Worm (Caenorhabditis elegans) whole organism, L3 larva: ENCODE data around the gene atgl-1.

Source experiments
- ZK546.5 ChIP-seq: sonication (generic microtip); optimal IDR thresholded peaks from 2 replicates; lab custom pipeline; 2017; ENCODE audit warnings: missing biosample characterization, missing genetic modification characterization
- ama-1 ChIP-seq: fragments of 150-350 bp; optimal IDR thresholded peaks from 2 replicates; lab custom pipeline; 2018
- ceh-28 ChIP-seq: fragments of 150-350 bp; optimal IDR thresholded peaks from 2 replicates; lab custom pipeline; 2014; ENCODE audit warnings: missing biosample characterization, missing genetic modification reagents, missing genetic modification characterization
- ceh-82 ChIP-seq: fragments of 150-350 bp; optimal IDR thresholded peaks from 2 replicates; lab custom pipeline; 2014; ENCODE audit warnings: missing biosample characterization, missing genetic modification characterization
- ceh-9 ChIP-seq: sonication (generic microtip); optimal IDR thresholded peaks from 2 replicates; lab custom pipeline; 2018; ENCODE audit warnings: missing biosample characterization, missing genetic modification characterization
- daf-12 ChIP-seq: fragments of 150-350 bp; optimal IDR thresholded peaks from 2 replicates; lab custom pipeline; 2014; ENCODE audit warnings: missing biosample characterization, missing genetic modification reagents, missing genetic modification characterization
- egl-27 ChIP-seq: sonication (generic microtip); optimal IDR thresholded peaks from 4 replicates; lab custom pipeline; 2017; ENCODE audit warnings: missing biosample characterization, missing genetic modification reagents, missing genetic modification characterization
- egl-5 ChIP-seq: fragments of 150-350 bp; optimal IDR thresholded peaks from 2 replicates; lab custom pipeline; 2017; ENCODE audit warnings: missing biosample characterization, missing genetic modification reagents, missing genetic modification characterization, inconsistent platforms
- elt-1 ChIP-seq: fragments of 150-350 bp; optimal IDR thresholded peaks from 2 replicates; lab custom pipeline; 2014; ENCODE audit warnings: missing biosample characterization, missing genetic modification characterization
- elt-2 ChIP-seq: sonication (generic microtip); optimal IDR thresholded peaks from 2 replicates; lab custom pipeline; 2016; ENCODE audit warnings: missing genetic modification reagents, mild to moderate bottlenecking, missing genetic modification characterization, missing compliant biosample characterization
- fkh-10 ChIP-seq: sonication (generic microtip); optimal IDR thresholded peaks from 2 replicates; lab custom pipeline; 2017; ENCODE audit warnings: missing biosample characterization, missing genetic modification reagents, missing genetic modification characterization
- fos-1 ChIP-seq: fragments of 150-350 bp; optimal IDR thresholded peaks from 2 replicates; lab custom pipeline; 2014; ENCODE audit warnings: missing biosample characterization, missing genetic modification characterization
- hmg-11 ChIP-seq: sonication (generic microtip); optimal IDR thresholded peaks from 2 replicates; lab custom pipeline; 2016; ENCODE audit warnings: missing genetic modification characterization, missing compliant biosample characterization
- lin-15B ChIP-seq: fragments of 150-350 bp; optimal IDR thresholded peaks from 2 replicates; lab custom pipeline; 2014; ENCODE audit warnings: missing biosample characterization, missing genetic modification characterization
- lin-39 ChIP-seq: fragments of 150-350 bp; optimal IDR thresholded peaks from 2 replicates; lab custom pipeline; 2018; ENCODE audit warnings: missing biosample characterization, missing genetic modification reagents, missing genetic modification characterization
- lsy-12 ChIP-seq: sonication (generic microtip); optimal IDR thresholded peaks from 2 replicates; lab custom pipeline; 2016; ENCODE audit warnings: mild to moderate bottlenecking, missing genetic modification characterization, missing compliant biosample characterization
- mdl-1 ChIP-seq: fragments of 150-350 bp; optimal IDR thresholded peaks from 2 replicates; lab custom pipeline; 2014; ENCODE audit warnings: missing biosample characterization, missing genetic modification characterization
- nfya-1 ChIP-seq: sonication (generic microtip); optimal IDR thresholded peaks from 2 replicates; lab custom pipeline; 2017; ENCODE audit warnings: missing genetic modification characterization, mild to moderate bottlenecking, missing compliant biosample characterization, antibody characterized with exemption, moderate library complexity; ENCODE audit not compliant: insufficient read depth
- nhr-11 ChIP-seq: fragments of 150-350 bp; optimal IDR thresholded peaks from 2 replicates; lab custom pipeline; 2014; ENCODE audit warnings: missing biosample characterization, missing genetic modification characterization
- nhr-12 ChIP-seq: fragments of 150-350 bp; optimal IDR thresholded peaks from 2 replicates; lab custom pipeline; 2014; ENCODE audit warnings: missing biosample characterization, missing genetic modification characterization
- nhr-23 ChIP-seq: fragments of 150-350 bp; optimal IDR thresholded peaks from 2 replicates; lab custom pipeline; 2014; ENCODE audit warnings: missing biosample characterization, missing genetic modification reagents, missing genetic modification characterization
- nhr-25 ChIP-seq: sonication (generic microtip); optimal IDR thresholded peaks from 2 replicates; lab custom pipeline; 2017; ENCODE audit warnings: missing biosample characterization, missing genetic modification characterization
- nhr-28 ChIP-seq: fragments of 150-350 bp; optimal IDR thresholded peaks from 2 replicates; lab custom pipeline; 2014; ENCODE audit warnings: missing biosample characterization, missing genetic modification characterization
- nhr-43 ChIP-seq: sonication (generic microtip); optimal IDR thresholded peaks from 2 replicates; lab custom pipeline; 2016; ENCODE audit warnings: mild to moderate bottlenecking, missing genetic modification characterization, missing compliant biosample characterization; ENCODE audit not compliant: poor library complexity, severe bottlenecking
- nhr-76 ChIP-seq: fragments of 150-350 bp; sonication (generic microtip); optimal IDR thresholded peaks from 5 replicates; lab custom pipeline; 2014; ENCODE audit warnings: missing biosample characterization, missing genetic modification characterization
- pha-4 ChIP-seq: fragments of 150-350 bp; optimal IDR thresholded peaks from 2 replicates; lab custom pipeline; 2014; ENCODE audit warnings: missing biosample characterization, missing genetic modification reagents, missing genetic modification characterization
- sea-2 ChIP-seq: fragments of 150-350 bp; sonication (generic microtip); optimal IDR thresholded peaks from 4 replicates; lab custom pipeline; 2014; ENCODE audit warnings: missing biosample characterization, missing genetic modification reagents, missing genetic modification characterization
- skn-1 ChIP-seq: fragments of 150-350 bp; optimal IDR thresholded peaks from 2 replicates; lab custom pipeline; 2014; ENCODE audit warnings: missing biosample characterization, missing genetic modification characterization
- snpc-4 ChIP-seq: fragments of 150-350 bp; optimal IDR thresholded peaks from 2 replicates; lab custom pipeline; 2014; ENCODE audit warnings: missing biosample characterization, missing genetic modification characterization
- tbx-2 ChIP-seq: sonication (generic microtip); optimal IDR thresholded peaks from 2 replicates; lab custom pipeline; 2016; ENCODE audit warnings: mild to moderate bottlenecking, missing genetic modification characterization, missing compliant biosample characterization
- zag-1 ChIP-seq: fragments of 150-350 bp; optimal IDR thresholded peaks from 2 replicates; lab custom pipeline; 2014; ENCODE audit warnings: missing biosample characterization, missing genetic modification characterization
- ztf-4 ChIP-seq: fragments of 150-350 bp; optimal IDR thresholded peaks from 2 replicates; lab custom pipeline; 2014; ENCODE audit warnings: missing biosample characterization, missing genetic modification characterization

atgl-1 gene

ce11 chrIII:6453665-6454064 lies 34.4 kb upstream of the atgl-1 start (continued):
- TF ChIP-seq nhr-11 (tag; lab: Kevin White, UChicago): peak; percentile 29
- TF ChIP-seq ztf-4 (tag; lab: Kevin White, UChicago): no peak
- TF ChIP-seq egl-27 (tag; lab: Kevin White, UChicago): peak; percentile 60
- peak; percentile 27 for TF ChIP-seq ceh-28 (tag; lab: Kevin White, UChicago)
- TF ChIP-seq skn-1 (tag; lab: Kevin White, UChicago): no peak
- TF ChIP-seq fkh-10 (GFP tag; lab: Kevin White, UChicago): no peak
- TF ChIP-seq tbx-2 (tag; lab: Kevin White, UChicago): peak; percentile 20
- no peak for TF ChIP-seq zag-1 (tag; lab: Kevin White, UChicago)
- TF ChIP-seq mdl-1 (tag; lab: Kevin White, UChicago): peak; percentile 0
- TF ChIP-seq daf-12: no peak
- peak; percentile 0 for TF ChIP-seq ceh-82 (tag; lab: Kevin White, UChicago)
- TF ChIP-seq sea-2 (GFP tag; lab: Kevin White, UChicago): no peak
- TF ChIP-seq nhr-12 (tag; lab: Kevin White, UChicago): no peak
- peak; percentile 87 for TF ChIP-seq nhr-25 (tag; lab: Kevin White, UChicago)
- TF ChIP-seq lsy-12: peak; percentile 69
- no peak for TF ChIP-seq nhr-28 (tag; lab: Kevin White, UChicago)
- peak; percentile 84 for TF ChIP-seq lin-15B (tag; lab: Kevin White, UChicago)
- TF ChIP-seq pha-4 (tag; lab: Kevin White, UChicago): peak; percentile 84
- TF ChIP-seq elt-2: peak; percentile 61
- no peak for TF ChIP-seq elt-1 (tag; lab: Kevin White, UChicago)
- peak; percentile 88 for TF ChIP-seq snpc-4 (tag; lab: Kevin White, UChicago)
- TF ChIP-seq nhr-23 (tag; lab: Kevin White, UChicago): peak; percentile 90

ce11 chrIII:6452683-6453082 lies 33.4 kb upstream of the atgl-1 start:
- TF ChIP-seq snpc-4 (tag; lab: Kevin White, UChicago) (no peak), pha-4 (tag; lab: Kevin White, UChicago) (peak; percentile 37), egl-27 (tag; lab: Kevin White, UChicago) (no peak), tbx-2 (tag; lab: Kevin White, UChicago) (no peak), ama-1 (peak; percentile 8), nfya-1 (tag; lab: Kevin White, UChicago) (peak; percentile 39)

- TF ChIP-seq nhr-28 (tag; lab: Kevin White, UChicago) (no peak), egl-5 (tag; lab: Kevin White, UChicago) (no peak), nhr-43 (tag; lab: Kevin White, UChicago) (no peak), lsy-12 (no peak), ceh-9 (tag; lab: Kevin White, UChicago) (no peak), ztf-4 (tag; lab: Kevin White, UChicago) (no peak)
Measured at ce11 chrIII:6452278-6452677, 33.0 kb upstream of the atgl-1 start, which contains the start of gene set-1. Gene set-1 (minus strand): TSS chrIII:6452378.

ce11 chrIII:6450596-6450995 lies 31.3 kb upstream of the atgl-1 start, which contains the start of gene T26A5.6:
Gene T26A5.6 (minus strand): TSS chrIII:6450696.
- TF ChIP-seq ceh-9 (tag; lab: Kevin White, UChicago) (no peak), lin-39 (tag; lab: Kevin White, UChicago) (no peak), tbx-2 (tag; lab: Kevin White, UChicago) (no peak), nhr-43 (tag; lab: Kevin White, UChicago) (no peak), egl-5 (tag; lab: Kevin White, UChicago) (no peak), hmg-11 (tag; lab: Kevin White, UChicago) (no peak), nhr-76 (tag; lab: Kevin White, UChicago) (no peak), ztf-4 (tag; lab: Kevin White, UChicago) (no peak), nhr-25 (tag; lab: Kevin White, UChicago) (no peak), nhr-23 (tag; lab: Kevin White, UChicago) (no peak)

ce11 chrIII:6449854-6450253 lies 30.6 kb upstream of the atgl-1 start:
- no peak for TF ChIP-seq nfya-1 (tag; lab: Kevin White, UChicago)
- TF ChIP-seq ZK546.5 (tag; lab: Kevin White, UChicago): no peak
- no peak for TF ChIP-seq nhr-43 (tag; lab: Kevin White, UChicago)
- no peak for TF ChIP-seq hmg-11 (tag; lab: Kevin White, UChicago)
- no peak for TF ChIP-seq fos-1 (tag; lab: Kevin White, UChicago)
- TF ChIP-seq snpc-4 (tag; lab: Kevin White, UChicago): no peak
- TF ChIP-seq, all 47 proteins: peak for 0
